Worm (Caenorhabditis elegans) whole organism, mixed stage, embryonic: ENCODE measurements around the gene lin-40.

Experiments
- bed-3 ChIP-seq: fragments of 200-800 bp; sonication (Bioruptor generic); optimal IDR thresholded peaks from 3 replicates; lab custom pipeline; 2018; ENCODE audit warnings: mild to moderate bottlenecking, missing genetic modification characterization, moderate library complexity, missing compliant biosample characterization
- elt-3 ChIP-seq: fragments of 150-350 bp; optimal IDR thresholded peaks from 2 replicates; lab custom pipeline; 2014; ENCODE audit warnings: missing biosample characterization, missing genetic modification characterization
- lin-13 ChIP-seq: fragments of 150-350 bp; optimal IDR thresholded peaks from 2 replicates; lab custom pipeline; 2014; ENCODE audit warnings: missing biosample characterization, missing genetic modification characterization

- no peak for TF ChIP-seq lin-13 (tag; lab: Kevin White, UChicago)
- no peak for TF ChIP-seq elt-3 (tag; lab: Kevin White, UChicago)
- TF ChIP-seq bed-3 (GFP tag; lab: Kevin White, UChicago), result no peak
These were observed 11.1 kb upstream of the lin-40 start for ce11 chrV:3693657-3694056.
